Worm (Caenorhabditis elegans): ENCODE measurements around the gene metr-1.

- TF ChIP-seq elt-1 (tag; optimal IDR thresholded peaks at IDR 0.05) (no peak), ama-1 (optimal IDR thresholded peaks at IDR 0.05) (no peak), mdl-1 (tag; optimal IDR thresholded peaks at IDR 0.05) (no peak), ceh-9 (tag; optimal IDR thresholded peaks at IDR 0.05) (no peak), mml-1 (tag; optimal IDR thresholded peaks at IDR 0.05) (no peak), nhr-237 (tag; optimal IDR thresholded peaks at IDR 0.05) (no peak)
Measured at ce11 chrII:10894996-10895395, 31.4 kb upstream of the metr-1 start, which contains the start of gene sra-10.
